Worm (Caenorhabditis elegans) whole organism, L4 larva: ENCODE data around the gene pas-7.

ENCODE experiments used
- ceh-28 ChIP-seq: fragments of 150-350 bp; optimal IDR thresholded peaks from 2 replicates; lab custom pipeline; 2014; ENCODE audit warnings: missing biosample characterization, missing genetic modification reagents, missing genetic modification characterization
- ceh-62 ChIP-seq: sonication (generic microtip); optimal IDR thresholded peaks from 2 replicates; lab custom pipeline; 2017; ENCODE audit warnings: missing biosample characterization, missing genetic modification characterization
- dpl-1 ChIP-seq: fragments of 150-350 bp; optimal IDR thresholded peaks from 2 replicates; lab custom pipeline; 2014; ENCODE audit warnings: missing biosample characterization, missing genetic modification reagents, missing genetic modification characterization
- hif-1 ChIP-seq, 2 experiments: sonication (generic microtip); optimal IDR thresholded peaks; 2 replicates each; lab custom pipeline; 2016 to 2017; ENCODE audit warnings: missing compliant biosample characterization in 2 of 2, missing genetic modification characterization in 2 of 2, missing genetic modification reagents in 2 of 2, missing genotype in 2 of 2, mild to moderate bottlenecking in 1 of 2
- mdl-1 ChIP-seq, 2 experiments: fragments of 150-350 bp in 1 of 2; sonication (generic microtip) in 1 of 2; optimal IDR thresholded peaks; 2 replicates each; lab custom pipeline; 2014 to 2017; ENCODE audit warnings: missing biosample characterization in 2 of 2, missing genetic modification characterization in 2 of 2
- pha-4 ChIP-seq, 2 experiments: fragments of 150-350 bp in 1 of 2; fragments of 200-800 bp in 1 of 2; sonication (Bioruptor generic) in 1 of 2; IDR thresholded peaks in 1 of 2; optimal IDR thresholded peaks in 1 of 2; 2 replicates each; pipeline versions ENCODE4 v1.3.6 to Lab custom; 2014 to 2022; ENCODE audit warnings: missing genetic modification characterization in 2 of 2, missing genetic modification reagents in 2 of 2, missing biosample characterization in 1 of 2, missing compliant biosample characterization in 1 of 2
- sdz-12 ChIP-seq: fragments of 200-800 bp; sonication (Bioruptor generic); optimal IDR thresholded peaks from 2 replicates; lab custom pipeline; 2018; ENCODE audit warnings: mild to moderate bottlenecking, missing genetic modification characterization, missing compliant biosample characterization
- skn-1 ChIP-seq: fragments of 150-350 bp; optimal IDR thresholded peaks from 2 replicates; lab custom pipeline; 2014; ENCODE audit warnings: missing biosample characterization, missing genetic modification characterization
- spr-1 ChIP-seq: sonication (generic microtip); optimal IDR thresholded peaks from 2 replicates; lab custom pipeline; 2016; ENCODE audit warnings: mild to moderate bottlenecking, missing genetic modification characterization, missing compliant biosample characterization
- vab-7 ChIP-seq: fragments of 200-800 bp; sonication (Bioruptor generic); IDR thresholded peaks from 2 replicates; pipeline ENCODE4 v1.3.6; 2022; ENCODE audit warnings: missing genetic modification reagents, missing genetic modification characterization, missing compliant biosample characterization
- zag-1 ChIP-seq: fragments of 150-350 bp; optimal IDR thresholded peaks from 2 replicates; lab custom pipeline; 2014; ENCODE audit warnings: missing biosample characterization, missing genetic modification characterization
- zip-2 ChIP-seq: fragments of 150-350 bp; optimal IDR thresholded peaks from 2 replicates; lab custom pipeline; 2014; ENCODE audit warnings: missing biosample characterization, missing genetic modification characterization

- no peak for TF ChIP-seq ceh-28 (tag; lab: Kevin White, UChicago)
- TF ChIP-seq mdl-1 (tag; optimal IDR thresholded peaks at IDR 0.05; lab: Kevin White, UChicago), result no peak
- TF ChIP-seq ceh-62 (tag; lab: Kevin White, UChicago), result no peak
- no peak for TF ChIP-seq pha-4 (GFP tag; IDR thresholded peaks at IDR 0.05; lab: Robert Waterston, UW)
- TF ChIP-seq pha-4 (tag; optimal IDR thresholded peaks at IDR 0.05; lab: Kevin White, UChicago), result no peak
- TF ChIP-seq dpl-1 (GFP tag; lab: Kevin White, UChicago), result no peak
- TF ChIP-seq sdz-12 (GFP tag; lab: Kevin White, UChicago), result no peak
- no peak for TF ChIP-seq skn-1
- TF ChIP-seq zag-1 (tag; lab: Kevin White, UChicago), result no peak
- no peak for TF ChIP-seq vab-7 (GFP tag; lab: Robert Waterston, UW)
- TF ChIP-seq zip-2 (tag; lab: Kevin White, UChicago), result no peak
- TF ChIP-seq hif-1 (tag; optimal IDR thresholded peaks at IDR 0.05; lab: Kevin White, UChicago), result no peak
- no peak for TF ChIP-seq spr-1 (tag; lab: Kevin White, UChicago)
These were observed 48.2 kb downstream of the pas-7 start for ce11 chrII:10051485-10051884.
